Worm (Caenorhabditis elegans) whole organism, early embryonic: ENCODE measurements around the gene ttr-59.
A peak's percentile ranks its signal among the peaks of the same experiment; 100 is the strongest.

Source experiments
- B0310.2 ChIP-seq: sonication (generic microtip); optimal IDR thresholded peaks from 2 replicates; lab custom pipeline; 2016; ENCODE audit warnings: mild to moderate bottlenecking, missing genetic modification characterization, missing compliant biosample characterization
- F13C5.2 ChIP-seq: sonication (generic microtip); optimal IDR thresholded peaks from 2 replicates; lab custom pipeline; 2017; ENCODE audit warnings: mild to moderate bottlenecking, missing genetic modification characterization, inconsistent platforms, missing compliant biosample characterization
- aly-1 ChIP-seq: sonication (generic microtip); optimal IDR thresholded peaks from 2 replicates; lab custom pipeline; 2016; ENCODE audit warnings: missing genetic modification characterization, missing compliant biosample characterization
- ama-1 ChIP-seq: fragments of 150-350 bp; optimal IDR thresholded peaks from 2 replicates; lab custom pipeline; 2014
- ceh-13 ChIP-seq: fragments of 200-800 bp; sonication (Bioruptor generic); optimal IDR thresholded peaks from 2 replicates; lab custom pipeline; 2018; ENCODE audit warnings: mild to moderate bottlenecking, missing genetic modification characterization, missing compliant biosample characterization
- ceh-36 ChIP-seq: sonication (generic microtip); optimal IDR thresholded peaks from 2 replicates; lab custom pipeline; 2016; ENCODE audit warnings: missing genetic modification characterization, inconsistent platforms, missing compliant biosample characterization
- ets-7 ChIP-seq: sonication (generic microtip); optimal IDR thresholded peaks from 2 replicates; lab custom pipeline; 2016; ENCODE audit warnings: missing genotype, missing genetic modification characterization, missing compliant biosample characterization
- flt-1 ChIP-seq: fragments of 200-800 bp; sonication (Bioruptor generic); IDR thresholded peaks from 2 replicates; pipeline ENCODE4 v1.3.6; 2022; ENCODE audit warnings: missing genetic modification characterization, missing compliant biosample characterization
- hmbx-1 ChIP-seq: sonication (generic microtip); optimal IDR thresholded peaks from 2 replicates; lab custom pipeline; 2016; ENCODE audit warnings: mild to moderate bottlenecking, missing genetic modification characterization, missing compliant biosample characterization
- hmg-4 ChIP-seq: fragments of 200-800 bp; sonication (Bioruptor generic); optimal IDR thresholded peaks from 2 replicates; lab custom pipeline; 2018; ENCODE audit warnings: mild to moderate bottlenecking, missing genetic modification characterization, missing compliant biosample characterization
- hnd-1 ChIP-seq: sonication (generic microtip); optimal IDR thresholded peaks from 2 replicates; lab custom pipeline; 2016; ENCODE audit warnings: missing genetic modification characterization, missing compliant biosample characterization
- pes-1 ChIP-seq: fragments of 200-800 bp; sonication (Bioruptor generic); IDR thresholded peaks from 2 replicates; pipeline ENCODE4 v1.3.6; 2022; ENCODE audit warnings: missing genetic modification reagents, missing genetic modification characterization, missing compliant biosample characterization
- scrt-1 ChIP-seq: fragments of 200-800 bp; sonication (Bioruptor generic); IDR thresholded peaks from 2 replicates; pipeline ENCODE4 v1.3.6; 2022; ENCODE audit warnings: missing genetic modification characterization, missing compliant biosample characterization
- sea-1 ChIP-seq: fragments of 200-800 bp; sonication (Bioruptor generic); conservative IDR thresholded peaks from 2 replicates; pipeline ENCODE4 v1.3.6; 2022; ENCODE audit warnings: missing genetic modification characterization, missing compliant biosample characterization
- tbx-11 ChIP-seq: fragments of 200-800 bp; sonication (Bioruptor generic); IDR thresholded peaks from 2 replicates; pipeline ENCODE4 v1.3.6; 2022; ENCODE audit warnings: missing genetic modification characterization, missing compliant biosample characterization
- tbx-37 ChIP-seq: fragments of 200-800 bp; sonication (Bioruptor generic); conservative IDR thresholded peaks from 2 replicates; pipeline ENCODE4 v1.3.6; 2022; ENCODE audit warnings: missing genetic modification reagents, missing genetic modification characterization, missing compliant biosample characterization
- tra-4 ChIP-seq: sonication (generic microtip); optimal IDR thresholded peaks from 2 replicates; lab custom pipeline; 2017; ENCODE audit warnings: missing genetic modification characterization, missing compliant biosample characterization

Gene ttr-59

DNA sequence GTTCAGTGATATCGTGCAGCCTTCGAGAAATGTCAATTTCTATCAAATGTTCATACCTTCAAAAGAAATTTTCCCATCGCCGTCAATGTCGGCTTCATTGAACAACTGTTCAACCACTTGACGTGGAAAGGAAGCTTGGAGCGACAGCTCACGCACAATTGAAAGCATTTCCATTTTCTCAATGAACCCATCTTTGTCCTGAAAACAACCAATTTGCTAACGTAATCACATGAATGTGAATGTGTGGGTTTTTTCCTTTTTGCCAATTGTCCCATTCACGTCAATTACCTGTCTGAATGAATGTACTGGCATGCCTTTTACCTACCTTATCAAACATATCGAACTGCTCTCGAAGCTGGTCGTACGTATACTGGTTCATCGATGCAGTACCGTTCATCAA lies 33.3 kb upstream of the ttr-59 start:
- TF ChIP-seq ama-1 (lab: Kevin White, UChicago) (no peak), sea-1 (no peak), hmg-4 (no peak), hnd-1 (tag; lab: Kevin White, UChicago) (no peak), tra-4 (tag; lab: Kevin White, UChicago) (no peak), scrt-1 (no peak), ets-7 (tag; lab: Kevin White, UChicago) (no peak), aly-1 (tag; lab: Kevin White, UChicago) (no peak), flt-1 (no peak), tbx-11 (no peak), hmbx-1 (tag; lab: Kevin White, UChicago) (no peak), ceh-13 (GFP tag; lab: Kevin White, UChicago) (no peak), tbx-37 (no peak), pes-1 (no peak), ceh-36 (no peak)

- no peak for TF ChIP-seq ama-1 (lab: Kevin White, UChicago)
- TF ChIP-seq hnd-1 (tag; lab: Kevin White, UChicago) = no peak
- no peak for TF ChIP-seq B0310.2 (tag; lab: Kevin White, UChicago)
- no peak for TF ChIP-seq flt-1
- no peak for TF ChIP-seq tra-4 (tag; lab: Kevin White, UChicago)
- TF ChIP-seq hmbx-1 (tag; lab: Kevin White, UChicago) = no peak
- no peak for TF ChIP-seq hmg-4
- no peak for TF ChIP-seq F13C5.2 (tag; lab: Kevin White, UChicago)
- no peak for TF ChIP-seq sea-1
- TF ChIP-seq tbx-37 = no peak
- no peak for TF ChIP-seq aly-1 (tag; lab: Kevin White, UChicago)
- TF ChIP-seq ceh-13 (GFP tag; lab: Kevin White, UChicago) = no peak
- no peak for TF ChIP-seq pes-1
- TF ChIP-seq scrt-1 = no peak
- TF ChIP-seq tbx-11 = no peak
- no peak for TF ChIP-seq ceh-36
Measured at ce11 chrX:7298652-7299051, 31.0 kb upstream of the ttr-59 start, which contains the start of gene K03A1.4. Gene K03A1.4 (minus strand): TSS chrX:7298752.

DNA sequence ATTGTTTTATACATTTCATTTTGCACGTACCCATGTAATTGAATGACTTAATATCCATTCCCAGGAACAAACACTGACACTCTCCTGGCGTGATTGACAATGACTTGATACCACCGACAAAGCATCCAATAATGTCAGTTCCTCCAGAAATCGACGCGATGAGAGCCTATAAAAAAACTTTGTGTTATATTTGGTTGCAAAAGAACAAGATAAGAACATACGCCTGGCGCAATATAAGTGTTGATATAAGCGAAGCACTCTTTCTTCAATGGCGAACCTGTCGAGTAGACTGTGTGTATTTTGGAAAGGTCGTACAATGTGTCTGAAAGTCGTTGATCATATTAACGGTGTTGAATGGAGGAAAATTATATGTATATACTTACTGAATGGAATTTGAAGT lies 26.5 kb upstream of the ttr-59 start:
- TF ChIP-seq hnd-1 (tag; lab: Kevin White, UChicago) (no peak), tra-4 (tag; lab: Kevin White, UChicago) (no peak), ets-7 (tag; lab: Kevin White, UChicago) (no peak), aly-1 (tag; lab: Kevin White, UChicago) (no peak), ama-1 (lab: Kevin White, UChicago) (no peak), ceh-13 (GFP tag; lab: Kevin White, UChicago) (no peak), ceh-36 (no peak), scrt-1 (no peak), tbx-11 (no peak), tbx-37 (no peak), flt-1 (no peak), B0310.2 (tag; lab: Kevin White, UChicago) (no peak), hmg-4 (no peak), pes-1 (no peak), F13C5.2 (tag; lab: Kevin White, UChicago) (no peak)

DNA sequence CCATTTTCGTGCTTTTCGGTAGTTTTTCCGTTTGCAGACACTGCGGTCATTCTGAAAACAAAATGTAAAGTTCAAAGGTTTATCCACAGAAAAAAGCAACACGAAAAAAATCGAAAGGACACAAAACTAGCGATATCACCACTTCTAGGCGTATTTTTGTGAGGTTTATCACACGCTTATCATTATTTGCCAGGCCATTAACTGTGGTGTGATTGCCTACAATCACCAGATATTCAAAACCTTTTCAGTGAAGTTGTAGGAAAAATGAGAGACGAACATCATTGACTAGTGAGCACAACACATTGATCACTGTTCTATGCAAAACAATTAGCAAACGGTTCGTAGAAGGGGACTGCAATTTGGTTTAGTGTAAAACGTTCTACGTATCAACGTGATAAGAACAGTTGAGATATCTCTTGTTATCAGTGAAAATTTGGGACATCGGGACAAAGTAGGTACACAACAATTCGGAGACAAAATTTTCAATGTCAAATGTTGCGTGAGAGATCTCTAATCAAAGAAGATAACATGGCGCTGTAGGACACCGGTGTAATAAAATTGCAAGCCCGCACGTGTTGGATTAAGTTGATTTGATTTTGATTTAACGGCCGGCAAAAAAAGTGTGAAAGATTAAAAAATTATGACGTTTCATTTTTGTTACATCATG lies 24.0 kb upstream of the ttr-59 start, which contains the start of gene sur-5:
Gene sur-5, minus strand, starts transcription at position 51 of the 667 bp plus-strand sequence.
- TF ChIP-seq hmg-4 (no peak), ama-1 (lab: Kevin White, UChicago) (no peak), F13C5.2 (tag; lab: Kevin White, UChicago) (no peak), hmbx-1 (tag; lab: Kevin White, UChicago) (no peak), scrt-1 (no peak), ceh-13 (GFP tag; lab: Kevin White, UChicago) (no peak), sea-1 (no peak), tbx-37 (no peak), ceh-36 (no peak), B0310.2 (tag; lab: Kevin White, UChicago) (no peak), tra-4 (tag; lab: Kevin White, UChicago) (no peak), pes-1 (no peak), aly-1 (tag; lab: Kevin White, UChicago) (no peak), flt-1 (no peak), hnd-1 (tag; lab: Kevin White, UChicago) (no peak), tbx-11 (no peak), ets-7 (tag; lab: Kevin White, UChicago) (no peak)

DNA sequence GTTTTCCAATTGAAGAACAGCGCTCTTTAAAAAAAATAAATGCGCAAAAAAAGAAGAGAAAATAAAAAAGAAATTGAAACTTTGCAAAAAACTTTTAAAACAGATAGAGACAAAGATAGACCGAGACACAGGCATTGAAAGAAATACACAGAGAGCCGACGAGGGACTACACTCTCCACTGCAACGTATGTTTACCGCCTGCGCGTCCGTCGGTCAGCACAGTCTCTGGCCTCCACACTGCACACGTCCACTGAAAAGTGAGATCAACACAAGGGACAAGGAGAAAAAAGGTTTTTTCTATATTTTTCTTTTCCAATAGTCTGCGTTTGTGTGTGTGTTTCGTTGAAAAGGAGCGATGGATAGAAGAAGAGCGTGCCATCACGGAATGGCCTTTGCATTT lies 23.2 kb upstream of the ttr-59 start:
- no peak for TF ChIP-seq tra-4 (tag; lab: Kevin White, UChicago)
- TF ChIP-seq F13C5.2 (tag; lab: Kevin White, UChicago) = peak; percentile 8
- TF ChIP-seq hmg-4 = peak; percentile 13

DNA sequence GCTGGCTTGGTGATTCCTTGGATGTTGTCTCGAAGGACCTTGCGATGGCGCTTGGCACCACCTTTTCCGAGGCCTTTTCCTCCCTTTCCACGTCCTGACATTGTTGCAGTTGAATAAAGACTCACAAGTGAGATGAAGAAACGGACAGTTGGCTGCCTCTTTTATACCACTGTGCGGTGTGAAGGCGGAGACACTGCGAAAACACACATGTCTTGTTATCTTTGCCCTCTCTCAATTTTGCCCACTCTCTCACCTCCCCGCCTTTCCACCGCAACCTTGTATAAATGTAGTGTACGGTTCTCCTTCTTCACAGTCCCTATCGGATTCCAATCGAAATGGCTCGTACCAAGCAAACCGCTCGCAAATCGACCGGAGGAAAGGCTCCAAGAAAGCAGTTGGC lies 19.8 kb upstream of the ttr-59 start, which contains the start of the genes his-38 and his-40:
Gene his-38, minus strand, starts transcription at position 101 of the 400 bp plus-strand sequence.
Gene his-40, plus strand, starts transcription at position 336 of the 400 bp plus-strand sequence.
- TF ChIP-seq hmbx-1 (tag; lab: Kevin White, UChicago) (no peak), tbx-37 (no peak), hmg-4 (no peak), scrt-1 (peak; percentile 8; the same call in 1 of the 2 replicates), ceh-13 (GFP tag; lab: Kevin White, UChicago) (no peak), B0310.2 (tag; lab: Kevin White, UChicago) (no peak), flt-1 (no peak), aly-1 (tag; lab: Kevin White, UChicago) (no peak)

- no peak for TF ChIP-seq F13C5.2 (tag; lab: Kevin White, UChicago)
- no peak for TF ChIP-seq aly-1 (tag; lab: Kevin White, UChicago)
- TF ChIP-seq tra-4 (tag; lab: Kevin White, UChicago) = no peak
- no peak for TF ChIP-seq B0310.2 (tag; lab: Kevin White, UChicago)
- TF ChIP-seq pes-1 = no peak
- no peak for TF ChIP-seq ama-1 (lab: Kevin White, UChicago)
- no peak for TF ChIP-seq hmg-4
- TF ChIP-seq flt-1 = no peak
- no peak for TF ChIP-seq tbx-37
- no peak for TF ChIP-seq scrt-1
- TF ChIP-seq tbx-11 = no peak
- TF ChIP-seq sea-1 = no peak
Measured at ce11 chrX:7311870-7312269, 17.7 kb upstream of the ttr-59 start.
